Fruit fly (Drosophila melanogaster): Measurements from ENCODE around the gene Eip74EF.

DNA sequence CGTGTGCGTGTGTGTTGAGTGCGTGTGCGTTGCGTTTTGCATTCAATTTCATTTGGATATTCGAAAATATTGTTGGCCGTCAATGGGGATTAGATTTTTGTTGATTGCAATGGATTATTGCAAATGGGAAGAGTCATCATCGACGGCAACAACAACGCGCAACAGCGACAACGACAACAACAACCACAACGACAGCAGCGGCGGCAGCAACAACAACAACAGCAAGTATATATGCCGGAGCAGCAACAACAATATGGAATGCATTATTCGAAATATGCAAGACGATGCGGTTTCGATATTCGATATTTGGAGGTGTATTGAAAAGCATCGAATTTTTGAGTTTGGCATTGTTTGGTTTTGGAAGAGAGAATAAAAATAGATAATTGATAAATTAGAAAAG is 22.9 kb upstream of the Eip74EF start:
- TF ChIP-seq CTCF (optimal IDR thresholded peaks at IDR 0.05) (no peak), CG8478 (optimal IDR thresholded peaks at IDR 0.05) (no peak)

Data from S2 (cell line).